Worm (Caenorhabditis elegans): Measurements from ENCODE around the gene F22F1.3.

Gene F22F1.3

ce11 chrX:8160016-8160415 is 2.9 kb downstream of the F22F1.3 start:
- TF ChIP-seq ama-1 (optimal IDR thresholded peaks at IDR 0.05): peak; percentile 77
- TF ChIP-seq alr-1 (tag; optimal IDR thresholded peaks at IDR 0.05; ENCODE audit: borderline replicate concordance): no peak
- TF ChIP-seq lin-14 (GFP tag; optimal IDR thresholded peaks at IDR 0.05): peak; percentile 50
- no peak for TF ChIP-seq ets-5 (GFP tag; IDR thresholded peaks at IDR 0.05)
- peak; percentile 0 to 29 for TF ChIP-seq lsy-2 (tag; optimal IDR thresholded peaks at IDR 0.05)
- peak; percentile 6 to 23 for TF ChIP-seq efl-1 (optimal IDR thresholded peaks at IDR 0.05)
- no peak for TF ChIP-seq efl-1 (GFP tag; optimal IDR thresholded peaks at IDR 0.05 in 1 of 2)
- peak; percentile 28 for TF ChIP-seq nhr-20 (tag; optimal IDR thresholded peaks at IDR 0.05)
- no peak for TF ChIP-seq ceh-90 (tag; optimal IDR thresholded peaks at IDR 0.05)
- TF ChIP-seq xbp-1 (tag; optimal IDR thresholded peaks at IDR 0.05): peak; percentile 13
- TF ChIP-seq pag-3 (tag; optimal IDR thresholded peaks at IDR 0.05; ENCODE audit: borderline replicate concordance, insufficient read depth): no peak
- no peak for TF ChIP-seq egl-27 (tag; optimal IDR thresholded peaks at IDR 0.05)
- TF ChIP-seq dpl-1 (GFP tag; optimal IDR thresholded peaks at IDR 0.05): peak in 2 of 3 experiments; percentile 9 to 26
- no peak for TF ChIP-seq sup-37 (GFP tag; optimal IDR thresholded peaks at IDR 0.05)
- TF ChIP-seq blmp-1 (tag; optimal IDR thresholded peaks at IDR 0.05): peak; percentile 65
- TF ChIP-seq nhr-90 (tag; optimal IDR thresholded peaks at IDR 0.05; ENCODE audit: poor library complexity): no peak
- no peak for TF ChIP-seq nhr-28 (tag; optimal IDR thresholded peaks at IDR 0.05)
- TF ChIP-seq hpl-2 (GFP tag; optimal IDR thresholded peaks at IDR 0.05): no peak
- peak; percentile 81 for TF ChIP-seq nhr-85 (tag)
- peak; percentile 53 for TF ChIP-seq swsn-7 (tag; optimal IDR thresholded peaks at IDR 0.05)
- TF ChIP-seq unc-30 (tag; optimal IDR thresholded peaks at IDR 0.05): no peak
- peak; percentile 55 for TF ChIP-seq unc-86 (tag; optimal IDR thresholded peaks at IDR 0.05)
- TF ChIP-seq ztf-11 (tag; optimal IDR thresholded peaks at IDR 0.05): peak in 1 of 2 experiments; percentile 69
- peak in 1 of 2 experiments; percentile 45 for TF ChIP-seq mdl-1 (tag; optimal IDR thresholded peaks at IDR 0.05)
- no peak for TF ChIP-seq nhr-77 (tag; optimal IDR thresholded peaks at IDR 0.05)
- TF ChIP-seq lin-15B (tag; optimal IDR thresholded peaks at IDR 0.05): no peak
- TF ChIP-seq C16A3.4 (tag; optimal IDR thresholded peaks at IDR 0.05): peak; percentile 54
- TF ChIP-seq egl-13 (tag; optimal IDR thresholded peaks at IDR 0.05): no peak
- no peak for TF ChIP-seq fkh-4 (tag; optimal IDR thresholded peaks at IDR 0.05; ENCODE audit: borderline replicate concordance)
- TF ChIP-seq rnt-1 (tag; optimal IDR thresholded peaks at IDR 0.05): peak; percentile 37
- peak; percentile 56 for TF ChIP-seq nhr-71 (tag; optimal IDR thresholded peaks at IDR 0.05)
- TF ChIP-seq Y116A8C.19 (tag; optimal IDR thresholded peaks at IDR 0.05; ENCODE audit: borderline replicate concordance): no peak
- TF ChIP-seq skn-1 (tag; optimal IDR thresholded peaks at IDR 0.05): peak; percentile 34
- TF ChIP-seq pqm-1 (tag; optimal IDR thresholded peaks at IDR 0.05): no peak
- peak; percentile 72 for TF ChIP-seq mep-1 (tag; optimal IDR thresholded peaks at IDR 0.05)
- peak; percentile 50 for TF ChIP-seq snu-23 (GFP tag; optimal IDR thresholded peaks at IDR 0.05)
- peak; percentile 29 for TF ChIP-seq tbx-2 (tag; optimal IDR thresholded peaks at IDR 0.05)

ce11 chrX:8158975-8159813 is 3.7 kb downstream of the F22F1.3 start, which contains the start of gene hil-3:
Gene hil-3, plus strand, starts transcription at chrX:8159169.
- TF ChIP-seq unc-86 (tag; optimal IDR thresholded peaks at IDR 0.05) (peak; percentile 54), unc-30 (tag; optimal IDR thresholded peaks at IDR 0.05) (no peak), elt-2 (tag; optimal IDR thresholded peaks at IDR 0.05) (no peak), ces-1 (GFP tag; optimal IDR thresholded peaks at IDR 0.05) (no peak), swsn-7 (tag; optimal IDR thresholded peaks at IDR 0.05) (peak; percentile 89), tlp-1 (tag; optimal IDR thresholded peaks at IDR 0.05) (no peak), unc-62 (GFP tag; optimal IDR thresholded peaks at IDR 0.05) (no peak), dpl-1 (GFP tag; optimal IDR thresholded peaks at IDR 0.05) (no peak), elt-3 (tag; optimal IDR thresholded peaks at IDR 0.05) (no peak), ztf-11 (tag; optimal IDR thresholded peaks at IDR 0.05) (peak in 1 of 2 experiments; percentile 6), fkh-8 (tag; optimal IDR thresholded peaks at IDR 0.05) (peak; percentile 22), xbp-1 (tag; optimal IDR thresholded peaks at IDR 0.05) (peak; percentile 40), nhr-47 (tag; optimal IDR thresholded peaks at IDR 0.05) (peak; percentile 69), unc-98 (GFP tag; IDR thresholded peaks at IDR 0.05) (no peak), fos-1 (tag; optimal IDR thresholded peaks at IDR 0.05) (no peak), C04F5.9 (tag; optimal IDR thresholded peaks at IDR 0.05) (no peak), ama-1 (optimal IDR thresholded peaks at IDR 0.05) (peak; percentile 30), zag-1 (tag; optimal IDR thresholded peaks at IDR 0.05) (no peak), blmp-1 (tag; optimal IDR thresholded peaks at IDR 0.05) (no peak), alr-1 (tag; optimal IDR thresholded peaks at IDR 0.05; ENCODE audit: borderline replicate concordance) (no peak), pag-3 (tag; optimal IDR thresholded peaks at IDR 0.05; ENCODE audit: borderline replicate concordance, insufficient read depth) (no peak), egl-13 (tag; optimal IDR thresholded peaks at IDR 0.05) (no peak), sox-4 (tag; optimal IDR thresholded peaks at IDR 0.05) (peak; percentile 11), hpl-2 (GFP tag; optimal IDR thresholded peaks at IDR 0.05) (no peak), fkh-10 (GFP tag; optimal IDR thresholded peaks at IDR 0.05) (no peak), skn-1 (tag; optimal IDR thresholded peaks at IDR 0.05) (no peak)

All from whole organism, L1 larva.